Fruit fly (Drosophila melanogaster): ENCODE measurements around the gene Eaf6.
A peak's percentile ranks its signal among the peaks of the same experiment; 100 is the strongest.

Eaf6 gene

DNA sequence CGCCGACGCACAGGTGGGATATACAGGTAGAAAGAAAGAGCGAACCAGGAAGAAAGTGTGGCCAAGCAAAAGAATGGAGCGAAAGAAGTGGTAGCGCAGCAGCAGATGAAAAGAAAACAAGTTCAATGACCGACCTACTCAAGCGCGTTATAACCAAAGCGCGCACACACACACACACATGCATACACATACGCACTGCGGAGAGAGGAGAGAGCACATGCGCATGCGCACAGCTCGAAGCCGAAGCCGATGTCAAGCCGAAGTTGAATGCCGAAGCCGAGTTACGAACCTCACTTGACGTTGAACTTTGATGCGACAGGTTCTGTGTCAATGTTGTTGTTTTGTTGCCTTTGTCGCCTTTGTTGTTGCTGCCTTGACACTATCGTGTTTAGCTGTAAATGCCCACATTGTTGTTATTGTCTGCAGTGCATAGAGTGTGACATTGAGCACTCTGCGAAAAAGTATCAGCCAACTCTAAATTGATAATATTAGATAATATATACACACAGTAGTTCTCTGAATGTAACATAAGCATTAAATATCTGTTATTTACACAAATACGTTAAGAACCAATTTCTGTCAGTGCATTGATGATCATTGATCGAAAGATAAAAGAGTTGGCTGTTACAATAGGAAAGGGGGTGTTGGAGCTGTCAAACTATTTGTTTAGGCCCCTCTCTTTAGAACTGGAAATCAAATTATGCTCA is 26.2 kb upstream of the Eaf6 start (continued):
- TF ChIP-seq CG14441 (GFP tag; IDR thresholded peaks at IDR 0.05) (no peak), CG9215 (GFP tag; IDR thresholded peaks at IDR 0.05) (no peak), yki (optimal IDR thresholded peaks at IDR 0.05) (peak; percentile 14), Eip74EF (GFP tag; optimal IDR thresholded peaks at IDR 0.05) (peak in 1 of 2 experiments; percentile 13), Hsf (GFP tag; optimal IDR thresholded peaks at IDR 0.05) (no peak), Drgx (GFP tag; IDR thresholded peaks at IDR 0.05) (no peak), caup (GFP tag; optimal IDR thresholded peaks at IDR 0.05; ENCODE audit: severe bottlenecking) (no peak), CrebB (tag; optimal IDR thresholded peaks at IDR 0.05) (no peak), az2 (GFP tag; optimal IDR thresholded peaks at IDR 0.05) (no peak), D19A (tag; optimal IDR thresholded peaks at IDR 0.05) (no peak), Taf1 (GFP tag; IDR thresholded peaks at IDR 0.05) (no peak), Bteb2 (GFP tag; optimal IDR thresholded peaks at IDR 0.05) (no peak), wor (GFP tag; IDR thresholded peaks at IDR 0.05) (no peak), stwl (tag; optimal IDR thresholded peaks at IDR 0.05) (peak; percentile 82), Six4 (GFP tag; optimal IDR thresholded peaks at IDR 0.05) (no peak), jumu (GFP tag; optimal IDR thresholded peaks at IDR 0.05) (no peak), tap (tag; optimal IDR thresholded peaks at IDR 0.05) (no peak), CG6689 (GFP tag; IDR thresholded peaks at IDR 0.05) (no peak), CG8478 (optimal IDR thresholded peaks at IDR 0.05) (peak; percentile 64), hkb (optimal IDR thresholded peaks at IDR 0.05) (no peak), hkb (GFP tag; IDR thresholded peaks at IDR 0.05) (no peak), CG17802 (tag; optimal IDR thresholded peaks at IDR 0.05) (no peak), gem (tag; optimal IDR thresholded peaks at IDR 0.05) (peak; percentile 12), nerfin-1 (tag; optimal IDR thresholded peaks at IDR 0.05) (no peak), H15 (GFP tag; IDR thresholded peaks at IDR 0.05) (no peak), CG8359 (GFP tag; optimal IDR thresholded peaks at IDR 0.05; ENCODE audit: borderline replicate concordance) (no peak), salm (tag; optimal IDR thresholded peaks at IDR 0.05) (no peak), CG13424 (tag; optimal IDR thresholded peaks at IDR 0.05) (no peak), CG2120 (GFP tag; optimal IDR thresholded peaks at IDR 0.05) (no peak), dmrt99B (tag; optimal IDR thresholded peaks at IDR 0.05) (no peak), CG10209 (GFP tag; optimal IDR thresholded peaks at IDR 0.05) (no peak), grn (GFP tag; optimal IDR thresholded peaks at IDR 0.05) (peak; percentile 10), cas (GFP tag; IDR thresholded peaks at IDR 0.05) (no peak), unc-4 (GFP tag; IDR thresholded peaks at IDR 0.05; ENCODE audit: partially characterized antibody) (no peak), CG10462 (GFP tag; optimal IDR thresholded peaks at IDR 0.05) (no peak), CG4360 (GFP tag; IDR thresholded peaks at IDR 0.05) (peak; percentile 75; the same call in 1 of the 2 replicates), lov (optimal IDR thresholded peaks at IDR 0.05) (no peak), lov (GFP tag; IDR thresholded peaks at IDR 0.05) (no peak), Max (GFP tag; optimal IDR thresholded peaks at IDR 0.05) (peak; percentile 18), CG17186 (GFP tag; optimal IDR thresholded peaks at IDR 0.05) (no peak), fu2 (GFP tag; optimal IDR thresholded peaks at IDR 0.05) (no peak), CG12104 (GFP tag; optimal IDR thresholded peaks at IDR 0.05) (no peak), CG12071 (GFP tag; optimal IDR thresholded peaks at IDR 0.05) (no peak), Mrtf (GFP tag; IDR thresholded peaks at IDR 0.05) (no peak), Adf1 (GFP tag; IDR thresholded peaks at IDR 0.05) (no peak), sens-2 (GFP tag; IDR thresholded peaks at IDR 0.05) (no peak), Ets97D (GFP tag; optimal IDR thresholded peaks at IDR 0.05) (no peak), vvl (GFP tag; IDR thresholded peaks at IDR 0.05) (peak; percentile 17; the same call in 1 of the 2 replicates), CG12942 (GFP tag; optimal IDR thresholded peaks at IDR 0.05) (no peak), CG15479 (GFP tag; optimal IDR thresholded peaks at IDR 0.05) (peak; percentile 56), hb (GFP tag; IDR thresholded peaks at IDR 0.05; ENCODE audit: partially characterized antibody) (no peak), CG5953 (GFP tag; IDR thresholded peaks at IDR 0.05) (no peak)
